Fruit fly (Drosophila melanogaster) whole organism, embryonic: ENCODE measurements around the gene Glut1.
A peak's percentile ranks its signal among the peaks of the same experiment; 100 is the strongest.

ENCODE experiments used
- Adf1 ChIP-seq: fragments of 200-800 bp; sonication (Bioruptor generic); IDR thresholded peaks from 2 replicates; pipeline ENCODE4 v1.3.6; 2022; ENCODE audit warnings: missing biosample characterization, missing genetic modification characterization
- Blimp-1 ChIP-seq: fragments of 200-800 bp; sonication (Bioruptor generic); optimal IDR thresholded peaks from 3 replicates; lab custom pipeline; 2018; ENCODE audit warnings: missing biosample characterization, missing genetic modification characterization, mild to moderate bottlenecking, moderate library complexity, missing genetic modification reagents
- CG10209 ChIP-seq: fragments of 200-800 bp; sonication (Bioruptor generic); optimal IDR thresholded peaks from 3 replicates; lab custom pipeline; 2017; ENCODE audit warnings: missing biosample characterization, mild to moderate bottlenecking, missing genetic modification characterization, missing genetic modification reagents
- CG10543 ChIP-seq: fragments of 200-800 bp; sonication (Bioruptor generic); optimal IDR thresholded peaks from 3 replicates; lab custom pipeline; 2017; ENCODE audit warnings: missing biosample characterization, mild to moderate bottlenecking, missing genetic modification characterization, moderate library complexity
- CG11456 ChIP-seq: fragments of 200-800 bp; sonication (Bioruptor generic); IDR thresholded peaks from 3 replicates; pipeline ENCODE4 v1.3.6; 2022; ENCODE audit warnings: missing biosample characterization, missing genetic modification characterization
- CG11504 ChIP-seq: fragments of 200-800 bp; sonication (Bioruptor generic); optimal IDR thresholded peaks from 3 replicates; lab custom pipeline; 2019; ENCODE audit warnings: missing biosample characterization, mild to moderate bottlenecking, missing genetic modification characterization, moderate library complexity
- CG13894 ChIP-seq: fragments of 200-800 bp; sonication (Bioruptor generic); optimal IDR thresholded peaks from 3 replicates; lab custom pipeline; 2018; ENCODE audit warnings: missing biosample characterization, mild to moderate bottlenecking, missing genetic modification characterization, moderate library complexity
- CG14441 ChIP-seq: fragments of 200-800 bp; sonication (Bioruptor generic); IDR thresholded peaks from 2 replicates; pipeline ENCODE4 v1.3.6; 2022; ENCODE audit warnings: missing biosample characterization, missing genetic modification characterization
- CG15269 ChIP-seq: fragments of 200-800 bp; sonication (Bioruptor generic); optimal IDR thresholded peaks from 2 replicates; lab custom pipeline; 2018; ENCODE audit warnings: missing biosample characterization, mild to moderate bottlenecking, missing genetic modification characterization, moderate library complexity
- CG1602 ChIP-seq: fragments of 200-800 bp; sonication (Bioruptor generic); optimal IDR thresholded peaks from 3 replicates; lab custom pipeline; 2016; ENCODE audit warnings: missing biosample characterization, missing genetic modification characterization
- CG18011 ChIP-seq: fragments of 200-800 bp; sonication (Bioruptor generic); optimal IDR thresholded peaks from 2 replicates; lab custom pipeline; 2017; ENCODE audit warnings: missing biosample characterization, missing genetic modification characterization, mild to moderate bottlenecking, moderate library complexity, missing genotype
- CG18476 ChIP-seq: fragments of 200-800 bp; sonication (Bioruptor generic); optimal IDR thresholded peaks from 2 replicates; lab custom pipeline; 2016; ENCODE audit warnings: missing biosample characterization, mild to moderate bottlenecking, missing genetic modification characterization
- CG18599 ChIP-seq: fragments of 200-800 bp; sonication (Bioruptor generic); optimal IDR thresholded peaks from 3 replicates; lab custom pipeline; 2017; ENCODE audit warnings: missing biosample characterization, missing genetic modification characterization, mild to moderate bottlenecking, moderate library complexity, missing genetic modification reagents
- CG30403 ChIP-seq: fragments of 200-800 bp; sonication (Bioruptor generic); optimal IDR thresholded peaks from 3 replicates; lab custom pipeline; 2016; ENCODE audit warnings: missing biosample characterization, missing genetic modification characterization
- CG3065 ChIP-seq: fragments of 200-800 bp; sonication (Bioruptor generic); optimal IDR thresholded peaks from 2 replicates; lab custom pipeline; 2016; ENCODE audit warnings: missing biosample characterization, missing genetic modification characterization
- CG31441 ChIP-seq: fragments of 200-800 bp; sonication (Bioruptor generic); IDR thresholded peaks from 2 replicates; pipeline ENCODE4 v1.3.6; 2022; ENCODE audit warnings: missing biosample characterization, missing genetic modification characterization
- CG32532 ChIP-seq: fragments of 200-800 bp; sonication (Bioruptor generic); IDR thresholded peaks from 2 replicates; pipeline ENCODE4 v1.3.6; 2022; ENCODE audit warnings: missing biosample characterization, missing genetic modification characterization
- CG4360 ChIP-seq: fragments of 200-800 bp; sonication (Bioruptor generic); IDR thresholded peaks from 2 replicates; pipeline ENCODE4 v1.3.6; 2022; ENCODE audit warnings: missing biosample characterization, missing genetic modification characterization
- CG5953 ChIP-seq: fragments of 200-800 bp; sonication (Bioruptor generic); IDR thresholded peaks from 2 replicates; pipeline ENCODE4 v1.3.6; 2022; ENCODE audit warnings: missing biosample characterization, missing genetic modification characterization
- CG7745 ChIP-seq: fragments of 200-800 bp; sonication (Bioruptor generic); optimal IDR thresholded peaks from 2 replicates; lab custom pipeline; 2018; ENCODE audit warnings: missing biosample characterization, mild to moderate bottlenecking, missing genetic modification characterization, moderate library complexity
- E2f1 ChIP-seq: fragments of 200-800 bp; sonication (Bioruptor generic); IDR thresholded peaks from 2 replicates; pipeline ENCODE4 v1.3.6; 2022; ENCODE audit warnings: missing biosample characterization, missing genetic modification characterization
- Fer1 ChIP-seq: fragments of 200-800 bp; sonication (Bioruptor generic); optimal IDR thresholded peaks from 2 replicates; lab custom pipeline; 2017; ENCODE audit warnings: missing biosample characterization, mild to moderate bottlenecking, missing genetic modification characterization
- GATAe ChIP-seq: fragments of 200-800 bp; sonication (Bioruptor generic); conservative IDR thresholded peaks from 2 replicates; pipeline ENCODE4 v1.3.6; 2022; ENCODE audit warnings: missing biosample characterization, missing genetic modification characterization
- H15 ChIP-seq: fragments of 200-800 bp; sonication (Bioruptor generic); IDR thresholded peaks from 3 replicates; pipeline ENCODE4 v1.3.6; 2022; ENCODE audit warnings: missing biosample characterization, missing genetic modification characterization
- HHEX ChIP-seq: fragments of 200-800 bp; sonication (Bioruptor generic); optimal IDR thresholded peaks from 3 replicates; lab custom pipeline; 2017; ENCODE audit warnings: missing biosample characterization, mild to moderate bottlenecking, missing genetic modification characterization, missing genetic modification reagents
- HLH54F ChIP-seq: fragments of 200-800 bp; sonication (Bioruptor generic); optimal IDR thresholded peaks from 3 replicates; lab custom pipeline; 2016; ENCODE audit warnings: missing biosample characterization, missing genetic modification characterization
- HLHmδ ChIP-seq: fragments of 200-800 bp; sonication (Bioruptor generic); optimal IDR thresholded peaks from 2 replicates; lab custom pipeline; 2018; ENCODE audit warnings: missing biosample characterization, mild to moderate bottlenecking, missing genetic modification characterization, moderate library complexity
- Hand ChIP-seq: fragments of 200-800 bp; sonication (Bioruptor generic); optimal IDR thresholded peaks from 2 replicates; lab custom pipeline; 2017; ENCODE audit warnings: mild to moderate bottlenecking, missing biosample characterization, missing genetic modification reagents, missing genetic modification characterization
- Lim3 ChIP-seq: fragments of 200-800 bp; sonication (Bioruptor generic); IDR thresholded peaks from 2 replicates; pipeline ENCODE4 v1.3.6; 2022; ENCODE audit warnings: missing biosample characterization, missing genetic modification characterization
- Med ChIP-seq: fragments of 200-800 bp; sonication (Bioruptor generic); peaks from one replicate; lab custom pipeline; 2016; ENCODE audit warnings: missing biosample characterization, missing genetic modification characterization, mild to moderate bottlenecking, inconsistent platforms, moderate library complexity
- NC2α ChIP-seq: fragments of 200-800 bp; sonication (Bioruptor generic); optimal IDR thresholded peaks from 2 replicates; lab custom pipeline; 2016; ENCODE audit warnings: missing biosample characterization, missing genetic modification characterization
- Pdp1 ChIP-seq, 2 experiments: fragments of 200-800 bp; sonication (Bioruptor generic); optimal IDR thresholded peaks; 3 replicates each; lab custom pipeline; 2016; ENCODE audit warnings: missing biosample characterization in 2 of 2, missing genetic modification characterization in 2 of 2, mild to moderate bottlenecking in 1 of 2, moderate library complexity in 1 of 2
- aop ChIP-seq: fragments of 200-800 bp; sonication (Bioruptor generic); IDR thresholded peaks from 2 replicates; pipeline ENCODE4 v1.3.6; 2022; ENCODE audit warnings: missing biosample characterization, missing genetic modification characterization
- bsh ChIP-seq, 2 experiments: fragments of 200-800 bp; sonication (Bioruptor generic); optimal IDR thresholded peaks; 2 replicates each; lab custom pipeline; 2017 to 2018; ENCODE audit warnings: mild to moderate bottlenecking in 2 of 2, missing biosample characterization in 2 of 2, missing genetic modification characterization in 2 of 2, moderate library complexity in 1 of 2
- cas ChIP-seq: fragments of 200-800 bp; sonication (Bioruptor generic); IDR thresholded peaks from 2 replicates; pipeline ENCODE4 v1.3.6; 2022; ENCODE audit warnings: missing biosample characterization, missing genetic modification characterization
- dimm ChIP-seq: fragments of 200-800 bp; sonication (Bioruptor generic); IDR thresholded peaks from 2 replicates; pipeline ENCODE4 v1.3.6; 2022; ENCODE audit warnings: missing biosample characterization, missing genetic modification characterization
- dmrt11E ChIP-seq: fragments of 200-800 bp; sonication (Bioruptor generic); optimal IDR thresholded peaks from 3 replicates; lab custom pipeline; 2018; ENCODE audit warnings: missing biosample characterization, mild to moderate bottlenecking, missing genetic modification characterization, moderate library complexity
- gsb ChIP-seq: fragments of 200-800 bp; sonication (Bioruptor generic); IDR thresholded peaks from 2 replicates; pipeline ENCODE4 v1.3.6; 2022; ENCODE audit warnings: missing biosample characterization, missing genetic modification characterization
- lilli ChIP-seq: fragments of 200-800 bp; sonication (Bioruptor generic); optimal IDR thresholded peaks from 3 replicates; lab custom pipeline; 2016; ENCODE audit warnings: missing biosample characterization, missing genetic modification characterization
- mirr ChIP-seq: fragments of 200-800 bp; sonication (Bioruptor generic); optimal IDR thresholded peaks from 3 replicates; lab custom pipeline; 2018; ENCODE audit warnings: missing biosample characterization, mild to moderate bottlenecking, missing genetic modification characterization
- odd ChIP-seq: fragments of 200-800 bp; sonication (Bioruptor generic); optimal IDR thresholded peaks from 2 replicates; lab custom pipeline; 2017; ENCODE audit warnings: missing biosample characterization, mild to moderate bottlenecking, missing genetic modification characterization
- onecut ChIP-seq: fragments of 200-800 bp; sonication (Bioruptor generic); IDR thresholded peaks from 2 replicates; pipeline ENCODE4 v1.3.6; 2022; ENCODE audit warnings: missing biosample characterization, missing genetic modification characterization
- peb ChIP-seq: fragments of 200-800 bp; sonication (Bioruptor generic); IDR thresholded peaks from 2 replicates; pipeline ENCODE4 v1.3.6; 2022; ENCODE audit warnings: missing biosample characterization, missing genetic modification characterization
- pfk ChIP-seq: fragments of 200-800 bp; sonication (Bioruptor generic); optimal IDR thresholded peaks from 2 replicates; lab custom pipeline; 2018; ENCODE audit warnings: missing biosample characterization, mild to moderate bottlenecking, missing genetic modification characterization, moderate library complexity
- pum ChIP-seq: fragments of 200-800 bp; sonication (Bioruptor generic); optimal IDR thresholded peaks from 2 replicates; lab custom pipeline; 2016; ENCODE audit warnings: missing biosample characterization, missing genetic modification characterization
- rib ChIP-seq: fragments of 200-800 bp; sonication (Bioruptor generic); IDR thresholded peaks from 2 replicates; pipeline ENCODE4 v1.3.6; 2022; ENCODE audit warnings: missing biosample characterization, missing genetic modification characterization
- sna ChIP-seq: fragments of 200-800 bp; sonication (Bioruptor generic); IDR thresholded peaks from 2 replicates; pipeline ENCODE4 v1.3.6; 2022; ENCODE audit warnings: missing biosample characterization, missing genetic modification characterization; ENCODE audit not compliant: partially characterized antibody
- tap ChIP-seq: fragments of 200-800 bp; optimal IDR thresholded peaks from 3 replicates; lab custom pipeline; 2019; ENCODE audit warnings: missing biosample characterization, mild to moderate bottlenecking, missing genetic modification characterization, moderate library complexity
- toy ChIP-seq: fragments of 200-800 bp; sonication (Bioruptor generic); IDR thresholded peaks from 2 replicates; pipeline ENCODE4 v1.3.6; 2022; ENCODE audit warnings: missing biosample characterization, missing genetic modification characterization
- vvl ChIP-seq: fragments of 200-800 bp; sonication (Bioruptor generic); IDR thresholded peaks from 2 replicates; pipeline ENCODE4 v1.3.6; 2022; ENCODE audit warnings: missing biosample characterization, missing genetic modification characterization
- z ChIP-seq: fragments of 200-800 bp; sonication (Bioruptor generic); IDR thresholded peaks from 3 replicates; pipeline ENCODE4 v1.3.6; 2022; ENCODE audit warnings: missing biosample characterization, missing genetic modification characterization

The Glut1 gene

dm6 chr3L:917225-917624 is 3.4 kb downstream of the Glut1 start (continued):
- TF ChIP-seq CG18599 (GFP tag; lab: Kevin White, UChicago), result peak; percentile 32
- TF ChIP-seq GATAe, result no peak
- TF ChIP-seq CG14441 (GFP tag; lab: Robert Waterston, UW), result peak; percentile 44
- no peak for TF ChIP-seq cas (GFP tag; lab: Robert Waterston, UW)
- no peak for TF ChIP-seq z (GFP tag; lab: Robert Waterston, UW)
- TF ChIP-seq Lim3 (GFP tag; lab: Robert Waterston, UW), result no peak
- 0 out of 3 replicates have a peak, but pooled peaks have one; percentile 19 for TF ChIP-seq CG11456 (GFP tag; lab: Robert Waterston, UW)
- peak; percentile 66 for TF ChIP-seq Fer1 (GFP tag; lab: Kevin White, UChicago)
- peak; percentile 52 for TF ChIP-seq Med (GFP tag; lab: Kevin White, UChicago)
- TF ChIP-seq tap (tag; lab: Kevin White, UChicago), result peak; percentile 32
- TF ChIP-seq CG31441 (GFP tag; lab: Robert Waterston, UW), result peak; percentile 37; the same call in 1 of the 2 replicates
- TF ChIP-seq pfk (GFP tag; lab: Kevin White, UChicago), result no peak
- peak; percentile 20 for TF ChIP-seq lilli (GFP tag; lab: Kevin White, UChicago)
- no peak for TF ChIP-seq CG4360 (GFP tag; lab: Robert Waterston, UW)
- TF ChIP-seq CG10209 (GFP tag; lab: Kevin White, UChicago), result no peak
- peak; percentile 9 for TF ChIP-seq CG18476
- peak; percentile 52; the same call in 1 of the 2 replicates for TF ChIP-seq CG32532
- TF ChIP-seq rib (GFP tag; lab: Robert Waterston, UW), result no peak
- peak; percentile 17 for TF ChIP-seq CG13894 (tag; lab: Kevin White, UChicago)
- peak; percentile 49 for TF ChIP-seq Blimp-1 (GFP tag; lab: Kevin White, UChicago)
- TF ChIP-seq CG30403 (GFP tag; lab: Kevin White, UChicago), result peak; percentile 30
- no peak for TF ChIP-seq Pdp1 (GFP tag; optimal IDR thresholded peaks at IDR 0.05; lab: Kevin White, UChicago)
- TF ChIP-seq vvl (GFP tag; lab: Robert Waterston, UW), result 0 out of 2 replicates have a peak, but pooled peaks have one; percentile 24
- TF ChIP-seq toy (GFP tag; lab: Robert Waterston, UW), result no peak
- TF ChIP-seq CG5953 (GFP tag; lab: Robert Waterston, UW), result 0 out of 2 replicates have a peak, but pooled peaks have one; percentile 25
- TF ChIP-seq gsb (GFP tag; lab: Robert Waterston, UW), result no peak
- no peak for TF ChIP-seq HLH54F (GFP tag; lab: Kevin White, UChicago)
- TF ChIP-seq HHEX (GFP tag; lab: Kevin White, UChicago), result peak; percentile 1
- TF ChIP-seq bsh (GFP tag; optimal IDR thresholded peaks at IDR 0.05; lab: Kevin White, UChicago), result peak in 1 of 2 experiments; percentile 22
- 0 out of 2 replicates have a peak, but pooled peaks have one; percentile 20 for TF ChIP-seq Adf1 (GFP tag; lab: Robert Waterston, UW)
- TF ChIP-seq pum (GFP tag; lab: Kevin White, UChicago), result no peak
- TF ChIP-seq Hand (GFP tag; lab: Kevin White, UChicago), result peak; percentile 60
- peak; percentile 14; the same call in 1 of the 2 replicates for TF ChIP-seq E2f1 (GFP tag; lab: Robert Waterston, UW)
- TF ChIP-seq onecut, result no peak
- peak; percentile 75 for TF ChIP-seq CG11504
- TF ChIP-seq CG3065 (GFP tag; lab: Kevin White, UChicago), result no peak
- TF ChIP-seq mirr (GFP tag; lab: Kevin White, UChicago), result no peak
- TF ChIP-seq CG15269 (tag; lab: Kevin White, UChicago), result peak; percentile 52
- no peak for TF ChIP-seq peb (GFP tag; lab: Robert Waterston, UW)
- TF ChIP-seq dmrt11E, result no peak
- no peak for TF ChIP-seq CG18011 (GFP tag; lab: Kevin White, UChicago)
- no peak for TF ChIP-seq dimm
- TF ChIP-seq CG10543, result peak; percentile 32
- TF ChIP-seq aop (GFP tag; lab: Robert Waterston, UW), result no peak
- TF ChIP-seq HLHmδ (GFP tag; lab: Kevin White, UChicago), result no peak
- no peak for TF ChIP-seq CG1602 (GFP tag; lab: Kevin White, UChicago)
- TF ChIP-seq odd, result no peak
- TF ChIP-seq H15, result no peak
- TF ChIP-seq NC2α (GFP tag; lab: Kevin White, UChicago), result no peak
- TF ChIP-seq CG7745 (tag; lab: Kevin White, UChicago), result no peak
- TF ChIP-seq sna, result no peak
